Worm (Caenorhabditis elegans) whole organism, L3 larva: Measurements from ENCODE around the gene mdf-1.

ENCODE experiments used
- ama-1 ChIP-seq: fragments of 150-350 bp; optimal IDR thresholded peaks from 2 replicates; lab custom pipeline; 2018
- ceh-28 ChIP-seq: fragments of 150-350 bp; optimal IDR thresholded peaks from 2 replicates; lab custom pipeline; 2014; ENCODE audit warnings: missing biosample characterization, missing genetic modification reagents, missing genetic modification characterization
- ceh-9 ChIP-seq: sonication (generic microtip); optimal IDR thresholded peaks from 2 replicates; lab custom pipeline; 2018; ENCODE audit warnings: missing biosample characterization, missing genetic modification characterization
- egl-27 ChIP-seq: sonication (generic microtip); optimal IDR thresholded peaks from 4 replicates; lab custom pipeline; 2017; ENCODE audit warnings: missing biosample characterization, missing genetic modification reagents, missing genetic modification characterization
- elt-1 ChIP-seq: fragments of 150-350 bp; optimal IDR thresholded peaks from 2 replicates; lab custom pipeline; 2014; ENCODE audit warnings: missing biosample characterization, missing genetic modification characterization
- nhr-11 ChIP-seq: fragments of 150-350 bp; optimal IDR thresholded peaks from 2 replicates; lab custom pipeline; 2014; ENCODE audit warnings: missing biosample characterization, missing genetic modification characterization
- nhr-12 ChIP-seq: fragments of 150-350 bp; optimal IDR thresholded peaks from 2 replicates; lab custom pipeline; 2014; ENCODE audit warnings: missing biosample characterization, missing genetic modification characterization
- sea-2 ChIP-seq: fragments of 150-350 bp; sonication (generic microtip); optimal IDR thresholded peaks from 4 replicates; lab custom pipeline; 2014; ENCODE audit warnings: missing biosample characterization, missing genetic modification reagents, missing genetic modification characterization
- unc-62 ChIP-seq: fragments of 150-350 bp; sonication (generic microtip); optimal IDR thresholded peaks from 4 replicates; lab custom pipeline; 2014; ENCODE audit warnings: missing biosample characterization, missing genetic modification reagents, missing genetic modification characterization

- TF ChIP-seq unc-62 (GFP tag; lab: Kevin White, UChicago) (no peak), ceh-9 (tag; lab: Kevin White, UChicago) (no peak), sea-2 (GFP tag; lab: Kevin White, UChicago) (no peak), elt-1 (tag; lab: Kevin White, UChicago) (no peak), nhr-12 (tag; lab: Kevin White, UChicago) (no peak), egl-27 (tag; lab: Kevin White, UChicago) (no peak), nhr-11 (no peak), ama-1 (lab: Kevin White, UChicago) (peak; percentile 48), ceh-28 (no peak)
These were observed 2.1 kb upstream of the mdf-1 start, which contains the start of gene C50F4.6 for ce11 chrV:9546042-9546581.
